Worm (Caenorhabditis elegans) whole organism, young adult: ENCODE data around the gene T22E5.6.

Experiments
- T07F8.4 ChIP-seq: sonication (generic microtip); optimal IDR thresholded peaks from 2 replicates; lab custom pipeline; 2016; ENCODE audit warnings: mild to moderate bottlenecking, missing genetic modification characterization, moderate library complexity, missing compliant biosample characterization
- atf-7 ChIP-seq: sonication (generic microtip); optimal IDR thresholded peaks from 2 replicates; lab custom pipeline; 2017; ENCODE audit warnings: mild to moderate bottlenecking, missing genetic modification characterization, missing compliant biosample characterization
- repo-1 ChIP-seq: sonication (generic microtip); optimal IDR thresholded peaks from 2 replicates; lab custom pipeline; 2017; ENCODE audit warnings: mild to moderate bottlenecking, missing genetic modification characterization, missing compliant biosample characterization

DNA sequence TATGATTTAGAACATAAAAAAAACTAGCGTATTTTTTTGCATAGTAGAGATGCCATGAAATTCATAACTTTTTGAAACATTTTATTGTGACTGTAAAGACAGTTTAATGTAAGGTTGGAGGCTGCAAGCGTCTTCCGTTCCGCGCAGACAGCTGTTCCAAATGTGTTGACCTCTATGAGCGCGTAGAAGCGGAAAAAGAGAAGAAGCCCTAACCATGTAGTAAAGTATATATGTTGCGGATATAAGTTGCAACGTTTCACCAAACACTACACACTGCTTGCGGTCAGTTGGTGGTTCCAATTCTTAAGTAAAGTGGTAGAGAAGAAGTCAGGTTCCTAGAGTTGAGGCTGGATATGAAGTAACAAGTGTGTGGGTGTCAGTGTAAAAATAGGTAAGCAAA lies 27.6 kb downstream of the T22E5.6 start:
- no peak for TF ChIP-seq T07F8.4 (tag; lab: Kevin White, UChicago)
- no peak for TF ChIP-seq atf-7
- TF ChIP-seq repo-1 (tag; lab: Kevin White, UChicago) = no peak
